Worm (Caenorhabditis elegans): ENCODE data around the gene fbxa-176.

DNA sequence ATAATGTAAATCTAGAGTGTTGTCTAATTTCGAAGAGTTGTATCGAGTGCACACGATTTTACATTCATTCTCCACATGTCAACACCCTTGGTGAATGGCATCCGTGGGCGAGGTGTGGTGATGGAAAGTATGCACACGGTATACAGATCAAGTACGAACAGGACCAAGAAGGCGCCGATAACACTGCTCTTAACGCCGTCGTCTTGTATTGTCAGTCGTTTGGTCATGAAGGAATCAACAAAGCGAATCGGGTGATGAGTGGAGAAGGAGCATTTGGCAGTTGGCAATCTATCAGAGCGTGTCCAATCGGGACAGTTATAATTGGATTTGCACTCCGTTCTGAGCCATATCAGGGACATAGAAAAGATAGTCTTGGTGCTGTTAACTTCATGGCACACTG, 16.3 kb upstream of the fbxa-176 start:
- TF ChIP-seq ztf-23 (GFP tag; IDR thresholded peaks at IDR 0.05), result no peak
- no peak for TF ChIP-seq med-1 (GFP tag; optimal IDR thresholded peaks at IDR 0.05; ENCODE audit: insufficient read depth)
- no peak for TF ChIP-seq cog-1 (tag; optimal IDR thresholded peaks at IDR 0.05)
- TF ChIP-seq klf-2 (GFP tag; conservative IDR thresholded peaks at IDR 0.05), result no peak
- TF ChIP-seq flt-1 (GFP tag; IDR thresholded peaks at IDR 0.05), result no peak
- TF ChIP-seq ztf-29 (GFP tag; IDR thresholded peaks at IDR 0.05), result no peak
- no peak for TF ChIP-seq T22C8.4 (GFP tag; IDR thresholded peaks at IDR 0.05)
- TF ChIP-seq ref-1 (GFP tag; conservative IDR thresholded peaks at IDR 0.05), result no peak

Measured in whole organism, midembryonic.